Worm (Caenorhabditis elegans) whole organism, mixed stage, embryonic: ENCODE data around the gene unc-30.

Source experiments
- ham-2 ChIP-seq: fragments of 200-800 bp; sonication (Bioruptor generic); optimal IDR thresholded peaks from 2 replicates; lab custom pipeline; 2018; ENCODE audit warnings: mild to moderate bottlenecking, missing genetic modification characterization, missing compliant biosample characterization
- lin-13 ChIP-seq: fragments of 150-350 bp; optimal IDR thresholded peaks from 2 replicates; lab custom pipeline; 2014; ENCODE audit warnings: missing biosample characterization, missing genetic modification characterization
- lsy-2 ChIP-seq: fragments of 150-350 bp; optimal IDR thresholded peaks from 2 replicates; lab custom pipeline; 2014; ENCODE audit warnings: missing biosample characterization, missing genetic modification characterization
- mep-1 ChIP-seq: fragments of 150-350 bp; optimal IDR thresholded peaks from 2 replicates; lab custom pipeline; 2017; ENCODE audit warnings: missing biosample characterization, missing genetic modification reagents, missing genetic modification characterization, inconsistent platforms
- pha-4 ChIP-seq: fragments of 150-350 bp; optimal IDR thresholded peaks from 2 replicates; lab custom pipeline; 2018; ENCODE audit warnings: missing biosample characterization, missing genetic modification reagents, missing genetic modification characterization
- sem-2 ChIP-seq: fragments of 200-800 bp; sonication (Bioruptor generic); optimal IDR thresholded peaks from 2 replicates; lab custom pipeline; 2018; ENCODE audit warnings: mild to moderate bottlenecking, missing genetic modification characterization, missing compliant biosample characterization
- tbx-8 ChIP-seq: fragments of 200-800 bp; sonication (Bioruptor generic); optimal IDR thresholded peaks from 2 replicates; lab custom pipeline; 2018; ENCODE audit warnings: mild to moderate bottlenecking, missing genetic modification characterization, moderate library complexity, missing compliant biosample characterization
- unc-39 ChIP-seq: fragments of 150-350 bp; optimal IDR thresholded peaks from 2 replicates; lab custom pipeline; 2014; ENCODE audit warnings: missing biosample characterization, missing genetic modification characterization
- unc-62 ChIP-seq: fragments of 150-350 bp; optimal IDR thresholded peaks from 2 replicates; lab custom pipeline; 2014; ENCODE audit warnings: missing biosample characterization, missing genetic modification reagents, missing genetic modification characterization
- ztf-11 ChIP-seq: fragments of 150-350 bp; optimal IDR thresholded peaks from 2 replicates; lab custom pipeline; 2014; ENCODE audit warnings: missing biosample characterization, missing genetic modification characterization

DNA sequence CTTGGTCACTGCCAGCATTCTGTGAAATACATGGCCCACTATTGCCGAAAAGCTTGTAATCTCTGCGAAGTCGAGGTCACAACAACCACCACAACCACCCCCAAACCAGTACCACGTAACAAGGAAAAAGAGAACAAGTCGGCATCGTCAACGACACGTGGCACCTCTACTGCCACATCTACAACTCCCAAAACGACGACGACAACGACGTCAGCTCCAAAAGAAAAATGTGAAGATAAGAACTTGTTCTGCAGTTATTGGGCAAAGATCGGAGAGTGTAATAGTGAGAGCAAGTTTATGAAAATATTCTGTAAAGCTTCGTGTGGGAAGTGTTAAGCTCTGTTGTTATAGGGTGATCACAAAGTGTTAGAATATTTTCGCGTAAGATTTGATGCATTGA, 54.6 kb downstream of the unc-30 start:
- no peak for TF ChIP-seq tbx-8 (GFP tag; lab: Kevin White, UChicago)
- no peak for TF ChIP-seq unc-62 (GFP tag; lab: Kevin White, UChicago)
- no peak for TF ChIP-seq mep-1 (tag; lab: Kevin White, UChicago)
- TF ChIP-seq unc-39 (tag; lab: Kevin White, UChicago) = no peak
- TF ChIP-seq pha-4 = no peak
- TF ChIP-seq ztf-11 (tag; lab: Kevin White, UChicago) = no peak
- TF ChIP-seq sem-2 (GFP tag; lab: Kevin White, UChicago) = no peak
- no peak for TF ChIP-seq lin-13 (tag; lab: Kevin White, UChicago)
- TF ChIP-seq lsy-2 (tag; lab: Kevin White, UChicago) = no peak
- TF ChIP-seq ham-2 = no peak
